Fruit fly (Drosophila melanogaster) whole organism, wandering third instar larva: Measurements from ENCODE around the gene Apoltp.

Experiments used
- Jra ChIP-seq: sonication (Bioruptor generic); optimal IDR thresholded peaks from 2 replicates; lab custom pipeline; 2016; ENCODE audit warnings: missing biosample characterization, missing genetic modification characterization
- dmrt93B ChIP-seq: fragments of 200-800 bp; sonication (Bioruptor generic); optimal IDR thresholded peaks from 2 replicates; lab custom pipeline; 2018; ENCODE audit warnings: missing biosample characterization, mild to moderate bottlenecking, missing genetic modification characterization
- usp ChIP-seq: fragments of >200 bp; optimal IDR thresholded peaks from 2 replicates; lab custom pipeline; 2017; ENCODE audit warnings: missing biosample characterization, missing genetic modification characterization

- TF ChIP-seq usp (GFP tag; lab: Kevin White, UChicago) (no peak), Jra (GFP tag; lab: Kevin White, UChicago) (no peak), dmrt93B (GFP tag; lab: Kevin White, UChicago) (no peak)
Observed at dm6 chr2L:9672246-9672645, 38.3 kb downstream of the Apoltp start.
